Worm (Caenorhabditis elegans) whole organism, midembryonic: ENCODE results near the gene srlf-26.

Experiments used
- T22C8.4 ChIP-seq: fragments of 200-800 bp; sonication (Bioruptor generic); IDR thresholded peaks from 2 replicates; pipeline ENCODE4 v1.3.6; 2022; ENCODE audit warnings: missing genetic modification characterization, missing compliant biosample characterization
- cog-1 ChIP-seq: sonication (generic microtip); optimal IDR thresholded peaks from 2 replicates; lab custom pipeline; 2016; ENCODE audit warnings: missing genetic modification characterization, missing compliant biosample characterization
- flt-1 ChIP-seq: fragments of 200-800 bp; sonication (Bioruptor generic); IDR thresholded peaks from 2 replicates; pipeline ENCODE4 v1.3.6; 2022; ENCODE audit warnings: missing genetic modification characterization, missing compliant biosample characterization
- klf-2 ChIP-seq: fragments of 200-800 bp; sonication (Bioruptor generic); conservative IDR thresholded peaks from 2 replicates; pipeline ENCODE4 v1.3.6; 2022; ENCODE audit warnings: missing genetic modification reagents, missing genetic modification characterization, missing compliant biosample characterization
- med-1 ChIP-seq: sonication (generic microtip); optimal IDR thresholded peaks from 2 replicates; lab custom pipeline; 2017; ENCODE audit warnings: missing genetic modification characterization, mild to moderate bottlenecking, missing compliant biosample characterization, antibody characterized with exemption, missing genetic modification reagents; ENCODE audit not compliant: insufficient read depth
- ref-1 ChIP-seq: fragments of 200-800 bp; sonication (Bioruptor generic); conservative IDR thresholded peaks from 2 replicates; pipeline ENCODE4 v1.3.6; 2022; ENCODE audit warnings: missing genetic modification reagents, missing genetic modification characterization, missing compliant biosample characterization
- tab-1 ChIP-seq: fragments of 200-800 bp; sonication (Bioruptor generic); IDR thresholded peaks from 2 replicates; pipeline ENCODE4 v1.3.6; 2022; ENCODE audit warnings: missing genetic modification characterization, missing compliant biosample characterization
- ztf-23 ChIP-seq: fragments of 200-800 bp; sonication (Bioruptor generic); IDR thresholded peaks from 2 replicates; pipeline ENCODE4 v1.3.6; 2022; ENCODE audit warnings: missing genetic modification reagents, missing genetic modification characterization, missing compliant biosample characterization
- ztf-29 ChIP-seq: fragments of 200-800 bp; sonication (Bioruptor generic); IDR thresholded peaks from 2 replicates; pipeline ENCODE4 v1.3.6; 2022; ENCODE audit warnings: missing genetic modification reagents, missing genetic modification characterization, missing compliant biosample characterization

The srlf-26 gene

DNA sequence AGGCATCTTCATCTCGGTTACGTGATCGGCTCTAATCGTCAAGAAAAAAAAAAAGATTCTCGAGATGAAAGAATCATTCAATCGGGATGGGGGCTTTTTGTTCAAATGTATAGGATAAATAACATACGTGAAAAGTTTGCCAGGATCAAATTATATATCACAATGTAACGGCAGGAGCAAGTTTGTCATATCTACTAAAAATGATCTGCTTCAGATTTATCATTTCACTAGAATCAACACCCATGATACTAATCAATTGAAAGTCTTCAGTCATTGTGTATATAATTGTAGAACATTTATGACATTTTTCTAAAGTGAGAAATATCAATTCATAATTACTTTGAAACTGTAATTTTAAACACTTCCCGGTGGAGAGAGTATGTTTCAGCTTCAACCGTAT lies 18.2 kb downstream of the srlf-26 start:
- TF ChIP-seq med-1, result no peak
- TF ChIP-seq klf-2 (GFP tag; lab: Robert Waterston, UW), result no peak
- TF ChIP-seq T22C8.4 (GFP tag; lab: Robert Waterston, UW), result no peak
- TF ChIP-seq ztf-29, result no peak
- no peak for TF ChIP-seq cog-1 (tag; lab: Kevin White, UChicago)
- TF ChIP-seq flt-1 (GFP tag; lab: Robert Waterston, UW), result no peak
- no peak for TF ChIP-seq ztf-23
- TF ChIP-seq tab-1 (GFP tag; lab: Robert Waterston, UW), result no peak
- TF ChIP-seq ref-1 (GFP tag; lab: Robert Waterston, UW), result no peak

ce11 chrIV:13698603-13699002 lies 19.9 kb downstream of the srlf-26 start, which contains the start of gene T23G4.127:
Gene T23G4.127 (minus strand): TSS chrIV:13698703.
- no peak for TF ChIP-seq ztf-23
- no peak for TF ChIP-seq cog-1 (tag; lab: Kevin White, UChicago)
- no peak for TF ChIP-seq klf-2 (GFP tag; lab: Robert Waterston, UW)
- no peak for TF ChIP-seq ref-1 (GFP tag; lab: Robert Waterston, UW)
- no peak for TF ChIP-seq ztf-29
- no peak for TF ChIP-seq T22C8.4 (GFP tag; lab: Robert Waterston, UW)
- TF ChIP-seq tab-1 (GFP tag; lab: Robert Waterston, UW), result no peak
- no peak for TF ChIP-seq flt-1 (GFP tag; lab: Robert Waterston, UW)
- no peak for TF ChIP-seq med-1

DNA sequence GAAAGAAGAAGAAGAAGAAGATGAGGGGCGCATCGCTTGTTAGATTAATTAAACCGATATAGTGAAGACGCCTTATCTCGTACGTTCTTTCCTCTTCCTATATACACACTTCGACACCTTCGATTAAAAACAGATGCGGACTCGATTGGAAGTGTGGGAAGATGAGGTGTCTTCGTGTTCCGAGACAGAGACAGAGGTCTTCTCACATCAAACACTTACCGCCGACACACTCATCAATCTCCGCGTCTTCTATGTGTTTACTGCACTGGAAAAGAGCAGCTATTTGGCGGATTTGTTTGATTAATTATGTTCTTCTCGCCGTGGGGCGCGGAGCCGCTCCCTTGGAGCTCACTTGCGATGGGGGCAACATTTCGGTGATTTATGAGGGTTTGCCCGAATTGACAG lies 20.6 kb downstream of the srlf-26 start:
- TF ChIP-seq klf-2 (GFP tag; lab: Robert Waterston, UW) (0 out of 2 replicates have a peak, but pooled peaks have one; percentile 12), T22C8.4 (GFP tag; lab: Robert Waterston, UW) (no peak), ztf-23 (no peak), ref-1 (GFP tag; lab: Robert Waterston, UW) (no peak), med-1 (no peak), flt-1 (GFP tag; lab: Robert Waterston, UW) (no peak)

DNA sequence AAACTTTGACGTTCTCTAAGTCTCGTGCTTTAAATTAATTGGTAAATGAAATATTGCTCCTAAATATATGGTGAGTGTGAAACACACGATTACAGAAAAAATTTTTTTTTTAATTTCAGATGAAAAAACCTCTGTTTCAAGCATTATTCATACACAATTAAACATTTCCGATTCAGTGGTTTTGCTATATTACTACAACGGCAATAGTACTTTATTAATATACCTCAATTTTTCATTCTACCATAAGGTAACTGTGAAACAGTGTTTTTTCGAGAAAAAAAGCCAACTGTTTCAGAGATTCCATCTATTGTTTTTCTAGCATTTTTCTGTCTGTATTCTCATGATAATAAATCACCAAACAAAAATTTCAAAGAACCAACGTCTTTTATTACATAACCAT lies 22.1 kb downstream of the srlf-26 start:
- TF ChIP-seq tab-1 (GFP tag; lab: Robert Waterston, UW), result no peak

DNA sequence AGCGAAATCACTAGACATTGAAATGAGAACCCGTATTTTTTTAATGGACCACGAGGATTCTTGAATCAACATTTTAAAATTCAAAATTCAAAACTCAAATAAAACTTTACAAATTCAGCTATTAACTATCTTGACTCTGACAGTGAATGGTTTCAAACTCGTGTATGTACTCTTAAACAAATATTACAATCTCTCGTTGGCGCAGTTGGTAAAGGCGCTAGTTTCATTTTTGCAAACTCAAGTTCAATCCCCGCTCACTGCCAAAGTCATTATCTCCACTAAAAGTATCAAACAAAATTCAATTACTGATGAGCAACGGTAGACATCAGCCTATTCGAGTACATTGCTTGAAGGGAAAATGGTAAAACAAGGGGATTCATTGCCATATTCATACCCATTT lies 22.7 kb downstream of the srlf-26 start:
- TF ChIP-seq ref-1 (GFP tag; lab: Robert Waterston, UW), result no peak
- TF ChIP-seq ztf-23, result no peak
- TF ChIP-seq flt-1 (GFP tag; lab: Robert Waterston, UW), result no peak
- no peak for TF ChIP-seq T22C8.4 (GFP tag; lab: Robert Waterston, UW)
- TF ChIP-seq med-1, result no peak
- TF ChIP-seq cog-1 (tag; lab: Kevin White, UChicago), result no peak
- TF ChIP-seq ztf-29, result no peak
- no peak for TF ChIP-seq klf-2 (GFP tag; lab: Robert Waterston, UW)
- no peak for TF ChIP-seq tab-1 (GFP tag; lab: Robert Waterston, UW)

DNA sequence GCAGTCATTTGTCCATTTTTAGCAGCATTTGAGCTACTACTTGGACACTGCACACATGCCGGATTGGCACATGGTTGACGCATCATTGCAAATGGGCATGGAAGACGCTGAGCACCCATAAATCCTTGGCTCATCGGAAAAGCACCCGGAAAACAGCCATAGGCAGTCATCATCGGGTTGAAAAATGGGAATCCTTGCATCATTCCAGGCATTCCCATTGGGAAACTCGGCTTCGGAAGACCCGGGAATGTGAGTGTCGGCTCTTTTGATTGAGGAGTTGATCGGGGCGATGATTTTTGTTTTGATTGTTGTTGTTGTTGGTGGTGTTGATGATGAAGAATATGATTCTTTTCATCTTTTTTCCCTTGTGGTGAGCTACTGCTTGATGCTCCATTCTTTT lies 23.9 kb downstream of the srlf-26 start:
- TF ChIP-seq cog-1 (tag; lab: Kevin White, UChicago) (no peak), klf-2 (GFP tag; lab: Robert Waterston, UW) (no peak), ztf-23 (no peak), flt-1 (GFP tag; lab: Robert Waterston, UW) (no peak), ztf-29 (no peak), tab-1 (GFP tag; lab: Robert Waterston, UW) (no peak), med-1 (no peak), T22C8.4 (GFP tag; lab: Robert Waterston, UW) (no peak), ref-1 (GFP tag; lab: Robert Waterston, UW) (no peak)

- TF ChIP-seq klf-2 (GFP tag; lab: Robert Waterston, UW) (no peak), flt-1 (GFP tag; lab: Robert Waterston, UW) (no peak), med-1 (no peak), ref-1 (GFP tag; lab: Robert Waterston, UW) (no peak), tab-1 (GFP tag; lab: Robert Waterston, UW) (no peak), ztf-29 (no peak), T22C8.4 (GFP tag; lab: Robert Waterston, UW) (no peak), ztf-23 (0 out of 2 replicates have a peak, but pooled peaks have one; percentile 38), cog-1 (tag; lab: Kevin White, UChicago) (peak; percentile 17)
Observed at ce11 chrIV:13703828-13704425, 25.2 kb downstream of the srlf-26 start, which contains the start of gene tlp-1. Gene tlp-1 (minus strand): TSS chrIV:13704082.

ce11 chrIV:13707894-13708293 lies 29.1 kb downstream of the srlf-26 start:
- TF ChIP-seq cog-1 (tag; lab: Kevin White, UChicago), result peak; percentile 19
- TF ChIP-seq ref-1 (GFP tag; lab: Robert Waterston, UW), result no peak

DNA sequence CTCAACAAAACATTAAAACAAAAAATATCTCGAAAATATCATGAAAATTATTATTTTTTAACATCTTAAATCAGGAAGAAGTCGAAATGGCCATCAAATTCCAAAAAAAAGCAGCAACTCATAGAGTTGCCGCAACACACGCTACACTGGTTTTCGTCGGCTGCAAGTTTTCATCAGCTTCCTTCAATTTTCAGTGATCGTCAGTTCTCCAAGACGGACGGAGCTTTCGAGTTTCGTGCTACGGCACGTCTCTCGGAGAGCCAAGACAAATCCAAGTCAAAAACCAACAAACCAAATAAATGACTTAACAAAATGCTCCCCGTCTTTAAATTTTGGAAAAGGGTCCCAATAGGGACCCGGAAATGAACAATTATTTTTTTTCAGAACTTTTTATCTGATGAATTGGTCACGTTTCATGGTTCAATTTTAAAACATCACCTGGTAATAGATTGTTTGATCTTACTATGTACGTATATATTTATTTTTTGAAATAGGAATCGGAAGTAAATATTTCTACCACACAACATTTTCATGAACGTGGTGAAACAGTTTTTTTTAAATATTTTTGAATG lies 30.4 kb downstream of the srlf-26 start:
- TF ChIP-seq flt-1 (GFP tag; lab: Robert Waterston, UW) (no peak), tab-1 (GFP tag; lab: Robert Waterston, UW) (no peak), ztf-29 (no peak), cog-1 (tag; lab: Kevin White, UChicago) (no peak), ztf-23 (no peak), ref-1 (GFP tag; lab: Robert Waterston, UW) (no peak), T22C8.4 (GFP tag; lab: Robert Waterston, UW) (no peak), klf-2 (GFP tag; lab: Robert Waterston, UW) (no peak), med-1 (no peak)

ce11 chrIV:13710367-13710766 lies 31.6 kb downstream of the srlf-26 start:
- TF ChIP-seq ztf-23 (no peak), ztf-29 (no peak), med-1 (no peak), flt-1 (GFP tag; lab: Robert Waterston, UW) (no peak), klf-2 (GFP tag; lab: Robert Waterston, UW) (no peak), ref-1 (GFP tag; lab: Robert Waterston, UW) (no peak), T22C8.4 (GFP tag; lab: Robert Waterston, UW) (no peak), cog-1 (tag; lab: Kevin White, UChicago) (no peak), tab-1 (GFP tag; lab: Robert Waterston, UW) (no peak)
